Fruit fly (Drosophila melanogaster): Measurements from ENCODE around the gene CG15747.
A peak's percentile ranks its signal among the peaks of the same experiment; 100 is the strongest.

CG15747 gene

DNA sequence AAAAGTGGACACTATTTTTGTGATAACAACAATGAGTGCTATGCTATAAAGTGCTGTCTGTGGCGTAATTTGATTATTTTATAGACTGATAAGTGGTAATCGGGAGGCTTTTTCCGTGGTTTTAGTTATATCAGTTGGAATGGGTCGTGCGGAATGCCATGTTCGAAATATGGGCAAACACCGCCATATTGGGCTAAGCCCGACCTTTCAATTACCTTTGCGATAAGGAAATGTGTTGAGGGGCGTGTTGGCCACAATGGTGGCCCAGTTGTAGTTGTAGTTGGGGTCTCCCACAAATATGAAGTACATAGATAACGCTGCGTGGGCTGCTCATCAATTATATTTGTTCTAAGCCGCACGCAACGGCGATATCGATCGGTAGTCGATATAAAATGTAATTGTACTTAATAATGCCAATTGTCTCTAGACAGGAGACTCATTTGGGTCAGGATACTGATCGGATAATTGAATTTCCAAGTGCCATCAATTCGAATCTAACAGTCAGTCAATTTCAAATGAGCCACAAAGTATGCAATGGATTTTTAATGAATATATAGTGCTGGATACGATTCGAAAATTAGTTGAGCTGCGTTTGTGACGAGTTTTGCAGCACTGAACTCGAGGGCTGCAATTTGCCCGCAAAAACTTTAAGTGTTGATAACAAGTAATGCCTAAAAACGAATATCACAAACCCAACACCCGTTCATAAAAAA is 3.5 kb upstream of the CG15747 start (continued):
- no peak for TF ChIP-seq NK7.1 (GFP tag; optimal IDR thresholded peaks at IDR 0.05)
- no peak for TF ChIP-seq cato (GFP tag; optimal IDR thresholded peaks at IDR 0.05; ENCODE audit: borderline replicate concordance)
- no peak for TF ChIP-seq CG9876 (GFP tag; optimal IDR thresholded peaks at IDR 0.05)
- peak; percentile 59 for TF ChIP-seq jumu (GFP tag; optimal IDR thresholded peaks at IDR 0.05)
- no peak for TF ChIP-seq CG17328 (GFP tag; IDR thresholded peaks at IDR 0.05)
- peak in 1 of 2 experiments; percentile 4 for TF ChIP-seq insv (GFP tag; optimal IDR thresholded peaks at IDR 0.05)
- TF ChIP-seq HmgZ (tag; optimal IDR thresholded peaks at IDR 0.05): peak; percentile 63
- TF ChIP-seq sima (GFP tag; optimal IDR thresholded peaks at IDR 0.05): no peak
- TF ChIP-seq CG31365 (tag; optimal IDR thresholded peaks at IDR 0.05): peak; percentile 18
- no peak for TF ChIP-seq wdn (GFP tag; IDR thresholded peaks at IDR 0.05)
- peak; percentile 66 for TF ChIP-seq Lhr (GFP tag; optimal IDR thresholded peaks at IDR 0.05)
- TF ChIP-seq Deaf1 (tag; optimal IDR thresholded peaks at IDR 0.05): no peak
- TF ChIP-seq fd64A (GFP tag; optimal IDR thresholded peaks at IDR 0.05): no peak
- TF ChIP-seq odd (GFP tag; optimal IDR thresholded peaks at IDR 0.05): no peak
- peak; percentile 14 for TF ChIP-seq ind (GFP tag; optimal IDR thresholded peaks at IDR 0.05)
- peak; percentile 9 for TF ChIP-seq grau (tag; optimal IDR thresholded peaks at IDR 0.05)
- TF ChIP-seq Mes4 (GFP tag; optimal IDR thresholded peaks at IDR 0.05): peak; percentile 5
- TF ChIP-seq CG1603 (tag; optimal IDR thresholded peaks at IDR 0.05): peak; percentile 61
- no peak for TF ChIP-seq Taf1 (GFP tag; IDR thresholded peaks at IDR 0.05)
- peak; percentile 95 for TF ChIP-seq lab (GFP tag; optimal IDR thresholded peaks at IDR 0.05)
- peak; percentile 44; the same call in 1 of the 2 replicates for TF ChIP-seq amos (GFP tag; IDR thresholded peaks at IDR 0.05; ENCODE audit: partially characterized antibody)
- TF ChIP-seq ato (GFP tag; IDR thresholded peaks at IDR 0.05; ENCODE audit: partially characterized antibody): no peak
- TF ChIP-seq CG2875 (GFP tag; optimal IDR thresholded peaks at IDR 0.05): no peak
- TF ChIP-seq zen (tag; optimal IDR thresholded peaks at IDR 0.05): no peak
- no peak for TF ChIP-seq kni (GFP tag; optimal IDR thresholded peaks at IDR 0.05)
- TF ChIP-seq stc (GFP tag; IDR thresholded peaks at IDR 0.05): no peak
- TF ChIP-seq CG30020 (tag; optimal IDR thresholded peaks at IDR 0.05): no peak
- peak; percentile 9 for TF ChIP-seq CG9727 (GFP tag; optimal IDR thresholded peaks at IDR 0.05)
- no peak for TF ChIP-seq chinmo (GFP tag; IDR thresholded peaks at IDR 0.05; ENCODE audit: partially characterized antibody)
- TF ChIP-seq cas (GFP tag; IDR thresholded peaks at IDR 0.05): no peak
- no peak for TF ChIP-seq Eip74EF (GFP tag; optimal IDR thresholded peaks at IDR 0.05)
- TF ChIP-seq Nf-YB (GFP tag; optimal IDR thresholded peaks at IDR 0.05): no peak
- TF ChIP-seq CHES-1-like (GFP tag; optimal IDR thresholded peaks at IDR 0.05): peak; percentile 42
- no peak for TF ChIP-seq CG17568 (GFP tag; optimal IDR thresholded peaks at IDR 0.05)
- TF ChIP-seq Ssrp (tag; optimal IDR thresholded peaks at IDR 0.05): no peak
- TF ChIP-seq CG13894 (tag; optimal IDR thresholded peaks at IDR 0.05): peak; percentile 32
- peak; percentile 25 for TF ChIP-seq CG10654 (GFP tag; optimal IDR thresholded peaks at IDR 0.05)
- peak; percentile 5 for TF ChIP-seq MTF-1 (GFP tag; optimal IDR thresholded peaks at IDR 0.05; ENCODE audit: borderline replicate concordance)
- peak; percentile 1 for TF ChIP-seq CG7556 (GFP tag; optimal IDR thresholded peaks at IDR 0.05)
- TF ChIP-seq Oaz (GFP tag; IDR thresholded peaks at IDR 0.05): no peak
- no peak for TF ChIP-seq CG11085 (GFP tag; IDR thresholded peaks at IDR 0.05)
- TF ChIP-seq sd (tag; optimal IDR thresholded peaks at IDR 0.05): peak; percentile 86
- TF ChIP-seq Mrtf (GFP tag; IDR thresholded peaks at IDR 0.05): no peak
- peak in 1 of 2 experiments; percentile 31 for TF ChIP-seq Hr51 (GFP tag; optimal IDR thresholded peaks at IDR 0.05)
- peak; percentile 84 for TF ChIP-seq CG15601 (tag; optimal IDR thresholded peaks at IDR 0.05)
- no peak for TF ChIP-seq lov (optimal IDR thresholded peaks at IDR 0.05)
- TF ChIP-seq lov (GFP tag; IDR thresholded peaks at IDR 0.05): no peak
- peak; percentile 35 for TF ChIP-seq vfl (GFP tag; optimal IDR thresholded peaks at IDR 0.05)
- TF ChIP-seq cwo (GFP tag; optimal IDR thresholded peaks at IDR 0.05): no peak
